Worm (Caenorhabditis elegans) whole organism, L2 larva: ENCODE data around the gene ragc-1.

ENCODE experiments used
- C34F6.9 ChIP-seq: fragments of 150-350 bp; optimal IDR thresholded peaks from 2 replicates; lab custom pipeline; 2014; ENCODE audit warnings: missing biosample characterization, missing genetic modification characterization
- F13H6.1 ChIP-seq: sonication (generic microtip); optimal IDR thresholded peaks from 2 replicates; lab custom pipeline; 2016; ENCODE audit warnings: missing genetic modification characterization, missing compliant biosample characterization
- R02D3.7 ChIP-seq: fragments of 150-350 bp; optimal IDR thresholded peaks from 2 replicates; lab custom pipeline; 2014; ENCODE audit warnings: missing biosample characterization, missing genetic modification characterization
- Y55F3AM.14 ChIP-seq: fragments of 200-800 bp; sonication (Bioruptor generic); optimal IDR thresholded peaks from 2 replicates; lab custom pipeline; 2018; ENCODE audit warnings: mild to moderate bottlenecking, missing genetic modification characterization, missing compliant biosample characterization
- ZK546.5 ChIP-seq: sonication (generic microtip); optimal IDR thresholded peaks from 2 replicates; lab custom pipeline; 2017; ENCODE audit warnings: missing biosample characterization, missing genetic modification characterization
- alr-1 ChIP-seq: fragments of 150-350 bp; optimal IDR thresholded peaks from 2 replicates; lab custom pipeline; 2014; ENCODE audit warnings: missing biosample characterization, missing genetic modification characterization
- aly-2 ChIP-seq: fragments of 150-350 bp; optimal IDR thresholded peaks from 2 replicates; lab custom pipeline; 2014; ENCODE audit warnings: missing biosample characterization, missing genetic modification characterization
- ama-1 ChIP-seq: fragments of 150-350 bp; optimal IDR thresholded peaks from 2 replicates; lab custom pipeline; 2018; ENCODE audit warnings: inconsistent platforms
- blmp-1 ChIP-seq: sonication (generic microtip); optimal IDR thresholded peaks from 2 replicates; lab custom pipeline; 2017; ENCODE audit warnings: missing genetic modification characterization, mild to moderate bottlenecking, missing compliant biosample characterization, antibody characterized with exemption, moderate library complexity; ENCODE audit not compliant: insufficient read depth
- ceh-16 ChIP-seq: fragments of 150-350 bp; optimal IDR thresholded peaks from 2 replicates; lab custom pipeline; 2014; ENCODE audit warnings: missing biosample characterization, missing genetic modification characterization
- ceh-82 ChIP-seq: fragments of 150-350 bp; optimal IDR thresholded peaks from 2 replicates; lab custom pipeline; 2014; ENCODE audit warnings: missing biosample characterization, missing genetic modification characterization
- crh-2 ChIP-seq: sonication (generic microtip); optimal IDR thresholded peaks from 2 replicates; lab custom pipeline; 2017; ENCODE audit warnings: missing biosample characterization, missing genetic modification characterization
- dmd-4 ChIP-seq: sonication (generic microtip); optimal IDR thresholded peaks from 2 replicates; lab custom pipeline; 2017; ENCODE audit warnings: missing biosample characterization, missing genetic modification characterization
- egl-27 ChIP-seq: sonication (generic microtip); optimal IDR thresholded peaks from 3 replicates; lab custom pipeline; 2017; ENCODE audit warnings: missing biosample characterization, missing genetic modification reagents, missing genetic modification characterization
- elt-1 ChIP-seq: fragments of 150-350 bp; optimal IDR thresholded peaks from 2 replicates; lab custom pipeline; 2014; ENCODE audit warnings: missing biosample characterization, missing genetic modification characterization
- elt-3 ChIP-seq: sonication (generic microtip); optimal IDR thresholded peaks from 2 replicates; lab custom pipeline; 2017; ENCODE audit warnings: missing biosample characterization, missing genetic modification characterization
- fos-1 ChIP-seq: fragments of 150-350 bp; optimal IDR thresholded peaks from 2 replicates; lab custom pipeline; 2014; ENCODE audit warnings: missing biosample characterization, missing genetic modification characterization
- gmeb-1 ChIP-seq: fragments of 150-350 bp; optimal IDR thresholded peaks from 2 replicates; lab custom pipeline; 2014; ENCODE audit warnings: missing biosample characterization, missing genetic modification characterization
- lin-11 ChIP-seq: fragments of 150-350 bp; sonication (generic microtip); optimal IDR thresholded peaks from 2 replicates; lab custom pipeline; 2014; ENCODE audit warnings: missing biosample characterization, missing genetic modification characterization, inconsistent platforms, mixed read lengths
- lin-13 ChIP-seq: fragments of 150-350 bp; optimal IDR thresholded peaks from 2 replicates; lab custom pipeline; 2014; ENCODE audit warnings: missing biosample characterization, missing genetic modification reagents, missing genetic modification characterization
- lin-39 ChIP-seq: fragments of 150-350 bp; optimal IDR thresholded peaks from 2 replicates; lab custom pipeline; 2014; ENCODE audit warnings: missing biosample characterization, missing genetic modification reagents, missing genetic modification characterization
- lsy-2 ChIP-seq, 2 experiments: fragments of 150-350 bp in 1 of 2; sonication (generic microtip) in 1 of 2; optimal IDR thresholded peaks; 2 replicates each; lab custom pipeline; 2014 to 2017; ENCODE audit warnings: missing biosample characterization in 2 of 2, missing genetic modification characterization in 2 of 2
- mab-5 ChIP-seq: fragments of 150-350 bp; optimal IDR thresholded peaks from 2 replicates; lab custom pipeline; 2014; ENCODE audit warnings: missing biosample characterization, missing genetic modification characterization
- mbf-1 ChIP-seq: sonication (generic microtip); optimal IDR thresholded peaks from 2 replicates; lab custom pipeline; 2017; ENCODE audit warnings: missing biosample characterization, missing genetic modification characterization
- mdl-1 ChIP-seq, 2 experiments: fragments of 150-350 bp in 1 of 2; sonication (generic microtip) in 1 of 2; optimal IDR thresholded peaks; 2 replicates each; lab custom pipeline; 2017; ENCODE audit warnings: missing biosample characterization in 2 of 2, missing genetic modification characterization in 2 of 2
- nhr-10 ChIP-seq: sonication (generic microtip); optimal IDR thresholded peaks from 2 replicates; lab custom pipeline; 2017; ENCODE audit warnings: missing biosample characterization, missing genetic modification characterization
- nhr-11 ChIP-seq: fragments of 150-350 bp; optimal IDR thresholded peaks from 2 replicates; lab custom pipeline; 2014; ENCODE audit warnings: missing biosample characterization, missing genetic modification characterization
- nhr-12 ChIP-seq: fragments of 150-350 bp; optimal IDR thresholded peaks from 2 replicates; lab custom pipeline; 2014; ENCODE audit warnings: missing biosample characterization, missing genetic modification characterization
- nhr-129 ChIP-seq: fragments of 150-350 bp; optimal IDR thresholded peaks from 2 replicates; lab custom pipeline; 2014; ENCODE audit warnings: missing biosample characterization, missing genetic modification characterization
- nhr-21 ChIP-seq: fragments of 150-350 bp; optimal IDR thresholded peaks from 2 replicates; lab custom pipeline; 2014; ENCODE audit warnings: missing biosample characterization, missing genetic modification characterization
- nhr-23 ChIP-seq: fragments of 150-350 bp; optimal IDR thresholded peaks from 2 replicates; lab custom pipeline; 2014; ENCODE audit warnings: missing biosample characterization, missing genetic modification reagents, missing genetic modification characterization
- nhr-237 ChIP-seq: fragments of 150-350 bp; optimal IDR thresholded peaks from 2 replicates; lab custom pipeline; 2014; ENCODE audit warnings: missing biosample characterization, missing genetic modification characterization
- nhr-25 ChIP-seq: fragments of 150-350 bp; sonication (generic microtip); optimal IDR thresholded peaks from 3 replicates; lab custom pipeline; 2014; ENCODE audit warnings: missing biosample characterization, missing genetic modification characterization
- nhr-6 ChIP-seq: fragments of 150-350 bp; optimal IDR thresholded peaks from 2 replicates; lab custom pipeline; 2014; ENCODE audit warnings: missing biosample characterization, missing genetic modification characterization
- nhr-77 ChIP-seq: fragments of 150-350 bp; optimal IDR thresholded peaks from 2 replicates; lab custom pipeline; 2014; ENCODE audit warnings: missing biosample characterization, missing genetic modification characterization
- peb-1 ChIP-seq: fragments of 150-350 bp; optimal IDR thresholded peaks from 2 replicates; lab custom pipeline; 2014; ENCODE audit warnings: missing biosample characterization, missing genetic modification characterization
- sem-4 ChIP-seq: fragments of 150-350 bp; optimal IDR thresholded peaks from 2 replicates; lab custom pipeline; 2014; ENCODE audit warnings: missing biosample characterization, missing genetic modification reagents, missing genetic modification characterization
- skn-1 ChIP-seq: sonication (generic microtip); optimal IDR thresholded peaks from 2 replicates; lab custom pipeline; 2017; ENCODE audit warnings: missing biosample characterization, missing genetic modification characterization
- sma-3 ChIP-seq: sonication (generic microtip); optimal IDR thresholded peaks from 2 replicates; lab custom pipeline; 2016; ENCODE audit warnings: missing genetic modification reagents, missing genetic modification characterization, missing compliant biosample characterization
- sma-9 ChIP-seq, 2 experiments: fragments of 150-350 bp in 1 of 2; sonication (generic microtip) in 1 of 2; optimal IDR thresholded peaks; 2 replicates each; lab custom pipeline; 2014 to 2016; ENCODE audit warnings: missing genetic modification characterization in 2 of 2, mild to moderate bottlenecking in 1 of 2, missing biosample characterization in 1 of 2, missing compliant biosample characterization in 1 of 2, missing genetic modification reagents in 1 of 2, moderate library complexity in 1 of 2
- snpc-4 ChIP-seq: fragments of 150-350 bp; optimal IDR thresholded peaks from 2 replicates; lab custom pipeline; 2014; ENCODE audit warnings: missing biosample characterization, missing genetic modification characterization
- unc-39 ChIP-seq: fragments of 150-350 bp; optimal IDR thresholded peaks from 2 replicates; lab custom pipeline; 2014; ENCODE audit warnings: missing biosample characterization, missing genetic modification characterization
- unc-55 ChIP-seq: fragments of 150-350 bp; sonication (generic microtip); optimal IDR thresholded peaks from 3 replicates; lab custom pipeline; 2014; ENCODE audit warnings: missing biosample characterization, missing genetic modification reagents, missing genetic modification characterization
- unc-62 ChIP-seq: fragments of 150-350 bp; optimal IDR thresholded peaks from 2 replicates; lab custom pipeline; 2014; ENCODE audit warnings: missing biosample characterization, missing genetic modification reagents, missing genetic modification characterization
- zag-1 ChIP-seq: fragments of 150-350 bp; optimal IDR thresholded peaks from 2 replicates; lab custom pipeline; 2014; ENCODE audit warnings: missing biosample characterization, missing genetic modification characterization
- ztf-1 ChIP-seq: fragments of 200-800 bp; sonication (Bioruptor generic); conservative IDR thresholded peaks from 2 replicates; pipeline ENCODE4 v1.3.6; 2022; ENCODE audit warnings: missing genetic modification characterization, missing compliant biosample characterization
- ztf-11 ChIP-seq: sonication (generic microtip); optimal IDR thresholded peaks from 2 replicates; lab custom pipeline; 2017; ENCODE audit warnings: missing biosample characterization, missing genetic modification characterization
- ztf-4 ChIP-seq: fragments of 150-350 bp; optimal IDR thresholded peaks from 2 replicates; lab custom pipeline; 2014; ENCODE audit warnings: missing biosample characterization, missing genetic modification characterization

ragc-1 gene

DNA sequence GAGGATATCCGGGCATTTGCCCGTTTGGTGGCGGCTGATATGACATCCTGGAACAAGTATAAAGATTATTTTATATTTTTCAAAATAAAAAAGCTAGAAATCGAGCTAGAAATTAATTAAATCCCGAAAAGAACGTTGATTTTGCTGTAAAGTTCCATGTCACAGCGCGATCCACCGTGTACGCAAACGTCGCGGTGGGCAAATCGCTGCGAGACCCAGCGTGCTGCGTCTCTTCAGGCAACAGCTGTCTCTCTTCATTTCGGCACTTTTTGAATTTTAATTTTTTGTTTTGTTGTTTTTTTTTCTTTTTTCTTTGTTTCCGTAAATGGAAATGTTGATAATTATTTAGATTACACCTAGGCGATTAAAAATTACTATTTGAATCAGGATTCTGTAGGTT, 38.6 kb downstream of the ragc-1 start, which contains the start of gene sec-24.1:
Gene sec-24.1 (minus strand): TSS at position 49 of the 400 bp plus-strand sequence.
- no peak for TF ChIP-seq aly-2
- TF ChIP-seq ZK546.5 (tag; lab: Kevin White, UChicago): peak; percentile 75
- TF ChIP-seq ceh-16 (tag; lab: Kevin White, UChicago): peak; percentile 85
- TF ChIP-seq ztf-4 (tag; lab: Kevin White, UChicago): peak; percentile 84
- peak; percentile 68 for TF ChIP-seq fos-1 (tag; lab: Kevin White, UChicago)
- TF ChIP-seq ztf-11 (tag; lab: Kevin White, UChicago): no peak
- no peak for TF ChIP-seq elt-1
- TF ChIP-seq sma-3: peak; percentile 92
- TF ChIP-seq nhr-11: no peak
- TF ChIP-seq nhr-12: no peak
- peak; percentile 94 for TF ChIP-seq sma-9 (GFP tag; optimal IDR thresholded peaks at IDR 0.05; lab: Kevin White, UChicago)
- TF ChIP-seq sma-9 (tag; optimal IDR thresholded peaks at IDR 0.05; lab: Kevin White, UChicago): no peak
- peak; percentile 57 to 68 for TF ChIP-seq mdl-1 (tag; optimal IDR thresholded peaks at IDR 0.05; lab: Kevin White, UChicago)
- peak; percentile 69 for TF ChIP-seq nhr-6 (tag; lab: Kevin White, UChicago)
- peak; percentile 78 for TF ChIP-seq nhr-129 (tag; lab: Kevin White, UChicago)
- TF ChIP-seq lin-11: peak; percentile 86
- peak; percentile 65 for TF ChIP-seq blmp-1
- TF ChIP-seq Y55F3AM.14 (GFP tag; lab: Kevin White, UChicago): no peak
- TF ChIP-seq ama-1 (lab: Kevin White, UChicago): no peak
- TF ChIP-seq ztf-1: no peak
- TF ChIP-seq peb-1: no peak
- peak; percentile 68 for TF ChIP-seq ceh-82 (tag; lab: Kevin White, UChicago)
- TF ChIP-seq lin-39 (tag; lab: Kevin White, UChicago): no peak
- TF ChIP-seq dmd-4 (tag; lab: Kevin White, UChicago): no peak
- TF ChIP-seq F13H6.1 (tag; lab: Kevin White, UChicago): peak; percentile 89
- peak; percentile 63 for TF ChIP-seq snpc-4 (tag; lab: Kevin White, UChicago)
- peak; percentile 47 for TF ChIP-seq egl-27
- TF ChIP-seq nhr-21 (tag; lab: Kevin White, UChicago): peak; percentile 88
- peak; percentile 63 for TF ChIP-seq nhr-237 (tag; lab: Kevin White, UChicago)
- TF ChIP-seq lsy-2 (tag; optimal IDR thresholded peaks at IDR 0.05; lab: Kevin White, UChicago): peak; percentile 99 to 100
- TF ChIP-seq zag-1 (tag; lab: Kevin White, UChicago): no peak
- TF ChIP-seq nhr-25 (tag; lab: Kevin White, UChicago): peak; percentile 92
- peak; percentile 83 for TF ChIP-seq mab-5 (tag; lab: Kevin White, UChicago)
- TF ChIP-seq unc-39 (tag; lab: Kevin White, UChicago): no peak
- peak; percentile 96 for TF ChIP-seq gmeb-1 (tag; lab: Kevin White, UChicago)
- TF ChIP-seq nhr-23 (tag; lab: Kevin White, UChicago): no peak
- no peak for TF ChIP-seq alr-1 (tag; lab: Kevin White, UChicago)
- no peak for TF ChIP-seq elt-3 (tag; lab: Kevin White, UChicago)
- TF ChIP-seq C34F6.9 (tag; lab: Kevin White, UChicago): peak; percentile 88
- TF ChIP-seq skn-1 (tag; lab: Kevin White, UChicago): no peak
- TF ChIP-seq unc-55: peak; percentile 96
- TF ChIP-seq nhr-10 (tag; lab: Kevin White, UChicago): no peak
- TF ChIP-seq R02D3.7 (tag; lab: Kevin White, UChicago): peak; percentile 60
- peak; percentile 39 for TF ChIP-seq unc-62 (GFP tag; lab: Kevin White, UChicago)
- TF ChIP-seq sem-4: peak; percentile 88
- no peak for TF ChIP-seq mbf-1 (tag; lab: Kevin White, UChicago)
- TF ChIP-seq lin-13 (GFP tag; lab: Kevin White, UChicago): peak; percentile 87
- peak; percentile 95 for TF ChIP-seq crh-2
- no peak for TF ChIP-seq nhr-77 (tag; lab: Kevin White, UChicago)
